Fruit fly (Drosophila melanogaster): ENCODE data around the gene CG45089.
A peak's percentile ranks its signal among the peaks of the same experiment; 100 is the strongest.

Gene CG45089

dm6 chrX:7937588-7938481 is 44.2 kb upstream of the CG45089 start (continued):
- TF ChIP-seq dpn (GFP tag; optimal IDR thresholded peaks at IDR 0.05) (peak; percentile 73 to 77), Gug (GFP tag; IDR thresholded peaks at IDR 0.05) (peak; percentile 82), zen2 (GFP tag; IDR thresholded peaks at IDR 0.05; ENCODE audit: partially characterized antibody) (no peak), Lhr (GFP tag; optimal IDR thresholded peaks at IDR 0.05) (peak; percentile 73), grau (tag; optimal IDR thresholded peaks at IDR 0.05) (peak; percentile 74), Spps (tag; optimal IDR thresholded peaks at IDR 0.05) (peak; percentile 54), pzg (GFP tag; optimal IDR thresholded peaks at IDR 0.05) (no peak), CG7786 (GFP tag; optimal IDR thresholded peaks at IDR 0.05) (peak; percentile 80), CG6813 (GFP tag; optimal IDR thresholded peaks at IDR 0.05) (peak; percentile 64), Lim3 (GFP tag; IDR thresholded peaks at IDR 0.05) (peak; percentile 14; the same call in 1 of the 2 replicates), CG16813 (GFP tag; IDR thresholded peaks at IDR 0.05; ENCODE audit: partially characterized antibody) (no peak; the same call in 2 of the 3 replicates), knrl (GFP tag; IDR thresholded peaks at IDR 0.05; ENCODE audit: partially characterized antibody) (no peak), CG30403 (GFP tag; optimal IDR thresholded peaks at IDR 0.05) (peak; percentile 86), gsb-n (tag; optimal IDR thresholded peaks at IDR 0.05) (peak; percentile 79), twi (tag; optimal IDR thresholded peaks at IDR 0.05) (peak; percentile 56), vvl (GFP tag; IDR thresholded peaks at IDR 0.05) (peak; percentile 73), slbo (GFP tag; IDR thresholded peaks at IDR 0.05) (no peak), CG6683 (GFP tag; optimal IDR thresholded peaks at IDR 0.05) (peak; percentile 41), CG11696 (GFP tag; IDR thresholded peaks at IDR 0.05) (0 out of 2 replicates have a peak, but pooled peaks have one; percentile 29), lilli (GFP tag; optimal IDR thresholded peaks at IDR 0.05) (peak; percentile 62), NK7.1 (GFP tag; optimal IDR thresholded peaks at IDR 0.05) (peak; percentile 61), jing (GFP tag; optimal IDR thresholded peaks at IDR 0.05) (peak; percentile 73), emc (GFP tag; optimal IDR thresholded peaks at IDR 0.05) (peak; percentile 42), CG7963 (GFP tag; IDR thresholded peaks at IDR 0.05; ENCODE audit: partially characterized antibody) (no peak), CG15696 (tag; optimal IDR thresholded peaks at IDR 0.05) (peak; percentile 70), CG10431 (GFP tag; optimal IDR thresholded peaks at IDR 0.05) (peak; percentile 86), CG11723 (GFP tag; optimal IDR thresholded peaks at IDR 0.05) (peak; percentile 73), CTCF (GFP tag; optimal IDR thresholded peaks at IDR 0.05) (peak; percentile 26), tio (GFP tag; optimal IDR thresholded peaks at IDR 0.05) (peak; percentile 82), CG3281 (GFP tag; optimal IDR thresholded peaks at IDR 0.05) (peak; percentile 53), Fer2 (tag; optimal IDR thresholded peaks at IDR 0.05) (peak; percentile 28), btn (GFP tag; optimal IDR thresholded peaks at IDR 0.05) (peak; percentile 59), prd (optimal IDR thresholded peaks at IDR 0.05) (no peak), prd (GFP tag; IDR thresholded peaks at IDR 0.05) (no peak; the same call in none of the 3 replicates), Ets65A (GFP tag) (peak; percentile 98), gem (tag; optimal IDR thresholded peaks at IDR 0.05) (peak; percentile 89), run (tag; optimal IDR thresholded peaks at IDR 0.05) (peak; percentile 66), az2 (GFP tag; optimal IDR thresholded peaks at IDR 0.05) (peak; percentile 70), bowl (GFP tag; IDR thresholded peaks at IDR 0.05) (peak; percentile 31; the same call in 1 of the 2 replicates), Ssrp (tag; optimal IDR thresholded peaks at IDR 0.05) (peak; percentile 88), CG17829 (tag; optimal IDR thresholded peaks at IDR 0.05) (peak; percentile 83), CG34224 (GFP tag; IDR thresholded peaks at IDR 0.05; ENCODE audit: partially characterized antibody) (no peak), CG4617 (GFP tag; optimal IDR thresholded peaks at IDR 0.05; ENCODE audit: borderline replicate concordance) (peak; percentile 45), ro (GFP tag; IDR thresholded peaks at IDR 0.05) (peak; percentile 65), Antp (GFP tag; optimal IDR thresholded peaks at IDR 0.05) (peak; percentile 79), Bgb (GFP tag; IDR thresholded peaks at IDR 0.05; ENCODE audit: partially characterized antibody) (no peak; the same call in 1 of the 2 replicates), CG32532 (GFP tag; IDR thresholded peaks at IDR 0.05) (0 out of 2 replicates have a peak, but pooled peaks have one; percentile 52), nmo (GFP tag; optimal IDR thresholded peaks at IDR 0.05) (peak; percentile 92)

Measured in whole organism, embryonic.